Worm (Caenorhabditis elegans) whole organism, L1 larva: ENCODE measurements around the gene R01H2.1.

ENCODE experiments used
- C16A3.4 ChIP-seq: fragments of 150-350 bp; optimal IDR thresholded peaks from 2 replicates; lab custom pipeline; 2014; ENCODE audit warnings: missing biosample characterization, missing genetic modification characterization
- F16B12.6 ChIP-seq: fragments of 150-350 bp; optimal IDR thresholded peaks from 2 replicates; lab custom pipeline; 2014; ENCODE audit warnings: missing biosample characterization, missing genetic modification characterization
- Y116A8C.19 ChIP-seq: sonication (generic microtip); optimal IDR thresholded peaks from 2 replicates; lab custom pipeline; 2016; ENCODE audit warnings: missing compliant biosample characterization, missing genetic modification characterization, borderline replicate concordance
- aly-2 ChIP-seq: fragments of 150-350 bp; optimal IDR thresholded peaks from 2 replicates; lab custom pipeline; 2014; ENCODE audit warnings: missing biosample characterization, missing genetic modification characterization
- ceh-82 ChIP-seq, 3 experiments: fragments of 150-350 bp in 1 of 3; sonication (generic microtip) in 2 of 3; optimal IDR thresholded peaks; 2 replicates each; lab custom pipeline; 2014 to 2017; ENCODE audit warnings: missing biosample characterization in 3 of 3, missing genetic modification characterization in 3 of 3
- ceh-88 ChIP-seq: fragments of 200-800 bp; sonication (Bioruptor generic); IDR thresholded peaks from 2 replicates; pipeline ENCODE4 v1.3.6; 2022; ENCODE audit warnings: missing genetic modification characterization, missing compliant biosample characterization
- efl-1 ChIP-seq, 4 experiments: fragments of 150-350 bp; optimal IDR thresholded peaks in 3 of 4; peaks in 1 of 4; 1 replicate in 1 of 4; 2 replicates in 3 of 4; lab custom pipeline; 2014; ENCODE audit warnings: missing biosample characterization in 2 of 4, missing genetic modification characterization in 2 of 4, missing genetic modification reagents in 2 of 4
- egl-13 ChIP-seq: sonication (generic microtip); optimal IDR thresholded peaks from 2 replicates; lab custom pipeline; 2016; ENCODE audit warnings: missing genotype, missing genetic modification reagents, missing genetic modification characterization, missing compliant biosample characterization
- egl-27 ChIP-seq, 2 experiments: fragments of 150-350 bp in 1 of 2; sonication (generic microtip); optimal IDR thresholded peaks; 3 replicates each; lab custom pipeline; 2017 to 2018; ENCODE audit warnings: missing biosample characterization in 2 of 2, missing genetic modification characterization in 2 of 2, missing genetic modification reagents in 2 of 2
- elt-2 ChIP-seq: sonication (generic microtip); optimal IDR thresholded peaks from 2 replicates; lab custom pipeline; 2016; ENCODE audit warnings: missing genetic modification characterization, mild to moderate bottlenecking, inconsistent platforms, missing compliant biosample characterization, missing genetic modification reagents
- ets-5 ChIP-seq: fragments of 200-800 bp; sonication (Bioruptor generic); IDR thresholded peaks from 2 replicates; pipeline ENCODE4 v1.3.6; 2022; ENCODE audit warnings: missing genetic modification characterization, missing compliant biosample characterization
- fkh-10 ChIP-seq: sonication (generic microtip); optimal IDR thresholded peaks from 2 replicates; lab custom pipeline; 2017; ENCODE audit warnings: missing biosample characterization, missing genetic modification reagents, missing genetic modification characterization
- fkh-8 ChIP-seq: sonication (generic microtip); optimal IDR thresholded peaks from 2 replicates; lab custom pipeline; 2016; ENCODE audit warnings: mild to moderate bottlenecking, missing genetic modification characterization, missing compliant biosample characterization
- hlh-4 ChIP-seq: sonication (generic microtip); optimal IDR thresholded peaks from 2 replicates; lab custom pipeline; 2016; ENCODE audit warnings: mild to moderate bottlenecking, missing genetic modification characterization, missing compliant biosample characterization
- lin-13 ChIP-seq: fragments of 150-350 bp; optimal IDR thresholded peaks from 2 replicates; lab custom pipeline; 2014; ENCODE audit warnings: missing biosample characterization, missing genetic modification reagents, missing genetic modification characterization
- lin-15B ChIP-seq: fragments of 150-350 bp; sonication (generic microtip); optimal IDR thresholded peaks from 3 replicates; lab custom pipeline; 2014; ENCODE audit warnings: missing biosample characterization, missing genetic modification characterization
- lsy-2 ChIP-seq, 2 experiments: fragments of 150-350 bp; optimal IDR thresholded peaks; 2 replicates each; lab custom pipeline; 2014; ENCODE audit warnings: missing biosample characterization in 2 of 2, missing genetic modification characterization in 2 of 2
- mdl-1 ChIP-seq, 2 experiments: fragments of 150-350 bp; optimal IDR thresholded peaks; 2 replicates each; lab custom pipeline; 2014 to 2017; ENCODE audit warnings: missing biosample characterization in 2 of 2, missing genetic modification characterization in 2 of 2, inconsistent platforms in 1 of 2
- nhr-11 ChIP-seq: fragments of 150-350 bp; optimal IDR thresholded peaks from 2 replicates; lab custom pipeline; 2014; ENCODE audit warnings: missing biosample characterization, missing genetic modification characterization
- nhr-19 ChIP-seq: fragments of 200-800 bp; sonication (Bioruptor generic); conservative IDR thresholded peaks from 2 replicates; pipeline ENCODE4 v1.3.6; 2022; ENCODE audit warnings: missing genetic modification characterization, missing compliant biosample characterization
- nhr-47 ChIP-seq: sonication (generic microtip); optimal IDR thresholded peaks from 2 replicates; lab custom pipeline; 2016; ENCODE audit warnings: mild to moderate bottlenecking, missing genetic modification characterization, moderate library complexity, missing compliant biosample characterization
- nhr-71 ChIP-seq: sonication (generic microtip); optimal IDR thresholded peaks from 2 replicates; lab custom pipeline; 2016; ENCODE audit warnings: mild to moderate bottlenecking, missing genetic modification characterization, moderate library complexity, missing compliant biosample characterization
- nhr-85 ChIP-seq: sonication (generic microtip); peaks from one replicate; lab custom pipeline; 2016; ENCODE audit warnings: missing genetic modification characterization, inconsistent platforms, missing compliant biosample characterization
- pqm-1 ChIP-seq: sonication (generic microtip); optimal IDR thresholded peaks from 3 replicates; lab custom pipeline; 2017; ENCODE audit warnings: missing biosample characterization, missing genetic modification characterization
- rnt-1 ChIP-seq: sonication (generic microtip); optimal IDR thresholded peaks from 2 replicates; lab custom pipeline; 2016; ENCODE audit warnings: mild to moderate bottlenecking, missing genetic modification characterization, moderate library complexity, missing compliant biosample characterization
- skn-1 ChIP-seq: fragments of 150-350 bp; optimal IDR thresholded peaks from 2 replicates; lab custom pipeline; 2014; ENCODE audit warnings: missing biosample characterization, missing genetic modification characterization
- snu-23 ChIP-seq: sonication (generic microtip); optimal IDR thresholded peaks from 2 replicates; lab custom pipeline; 2016; ENCODE audit warnings: missing genetic modification characterization, missing compliant biosample characterization
- sptf-1 ChIP-seq: fragments of 150-350 bp; optimal IDR thresholded peaks from 2 replicates; lab custom pipeline; 2014; ENCODE audit warnings: missing biosample characterization, missing genetic modification characterization
- tlp-1 ChIP-seq: fragments of 150-350 bp; optimal IDR thresholded peaks from 2 replicates; lab custom pipeline; 2014; ENCODE audit warnings: missing biosample characterization, missing genetic modification characterization
- unc-98 ChIP-seq: fragments of 200-800 bp; sonication (Bioruptor generic); IDR thresholded peaks from 2 replicates; pipeline ENCODE4 v1.3.6; 2022; ENCODE audit warnings: missing genetic modification characterization, missing compliant biosample characterization
- zag-1 ChIP-seq: fragments of 150-350 bp; optimal IDR thresholded peaks from 2 replicates; lab custom pipeline; 2014; ENCODE audit warnings: missing biosample characterization, missing genetic modification characterization
- zip-4 ChIP-seq: fragments of 200-800 bp; sonication (Bioruptor generic); optimal IDR thresholded peaks from 2 replicates; lab custom pipeline; 2018; ENCODE audit warnings: mild to moderate bottlenecking, missing genetic modification characterization, moderate library complexity, missing compliant biosample characterization
- ztf-4 ChIP-seq: fragments of 150-350 bp; optimal IDR thresholded peaks from 2 replicates; lab custom pipeline; 2014; ENCODE audit warnings: missing biosample characterization, missing genetic modification characterization

The R01H2.1 gene

DNA sequence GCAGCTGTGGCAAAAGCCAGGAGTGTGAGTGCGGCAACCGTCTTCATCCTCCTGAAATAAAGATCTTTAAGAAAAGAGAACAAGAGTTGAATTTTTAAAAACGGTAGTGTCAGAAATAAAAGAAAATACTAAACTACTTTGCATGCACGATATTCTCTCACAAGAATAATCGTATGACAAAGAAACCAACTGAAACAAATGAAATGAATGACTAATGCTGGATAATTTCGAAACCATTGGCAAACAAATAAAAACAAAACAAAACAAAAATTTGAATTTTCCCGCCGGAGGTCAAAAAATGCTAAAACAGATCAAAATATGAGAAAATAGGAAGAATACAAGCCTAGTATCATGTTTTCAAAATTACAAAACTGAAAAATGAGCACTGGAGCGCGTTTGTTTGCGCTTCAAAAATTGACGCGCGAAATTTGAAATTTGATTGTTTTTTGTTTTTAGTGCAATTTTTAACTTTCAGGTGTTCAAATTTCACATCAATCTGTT is 41.3 kb downstream of the R01H2.1 start, which contains the start of gene cpg-2:
cpg-2 (minus strand) TSS at position 51 of the 501 bp plus-strand sequence.
- TF ChIP-seq zag-1 (no peak), ets-5 (no peak), fkh-8 (tag; lab: Kevin White, UChicago) (no peak)

DNA sequence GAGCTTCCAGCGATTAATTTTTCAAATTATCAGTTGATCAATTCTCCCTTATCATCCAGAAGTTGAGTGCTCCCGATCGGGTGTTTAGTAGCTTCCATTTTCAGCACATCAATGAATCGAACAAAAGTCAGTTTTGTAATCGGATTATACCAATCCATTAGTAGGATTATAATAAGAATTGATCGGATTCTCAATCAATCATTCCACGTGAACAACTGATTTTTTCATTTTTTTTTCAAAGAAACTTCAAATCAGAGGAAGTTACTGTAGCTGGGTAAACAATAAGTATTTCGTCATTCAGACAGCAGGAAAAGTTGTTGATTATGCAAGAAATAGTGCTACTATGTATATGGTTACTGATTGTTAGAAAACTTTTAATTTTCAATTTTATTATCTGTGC is 44.2 kb downstream of the R01H2.1 start:
- TF ChIP-seq fkh-10 (GFP tag; lab: Kevin White, UChicago), result no peak
- TF ChIP-seq lin-15B (tag; lab: Kevin White, UChicago), result no peak
- TF ChIP-seq aly-2 (tag; lab: Kevin White, UChicago), result no peak
- TF ChIP-seq snu-23 (GFP tag; lab: Kevin White, UChicago), result no peak
- TF ChIP-seq lin-13 (GFP tag; lab: Kevin White, UChicago), result no peak
- peak; percentile 48 for TF ChIP-seq elt-2
- no peak for TF ChIP-seq nhr-71 (tag; lab: Kevin White, UChicago)

DNA sequence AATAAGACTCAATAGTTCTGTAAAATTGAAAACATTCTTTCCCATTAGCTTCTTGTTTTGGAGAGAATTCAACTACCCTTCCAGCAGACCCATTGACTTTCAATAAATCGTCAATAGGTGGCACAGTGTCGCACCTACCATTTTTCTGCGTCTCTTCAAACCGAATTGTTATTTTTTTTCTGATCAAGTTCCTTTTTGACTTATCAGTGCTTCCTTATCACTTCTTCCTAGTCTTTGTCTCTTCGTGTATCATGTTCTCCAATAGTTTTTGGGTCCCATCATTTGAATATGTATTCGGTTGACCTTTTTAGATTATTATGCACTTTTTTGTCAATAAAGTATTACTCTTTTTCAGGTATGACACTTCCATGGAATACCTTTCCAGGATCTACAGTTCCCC is 45.3 kb downstream of the R01H2.1 start, which contains the start of gene odd-1:
odd-1 (plus strand) TSS at position 349 of the 400 bp plus-strand sequence.
- peak; percentile 7 for TF ChIP-seq elt-2
- no peak for TF ChIP-seq unc-98 (GFP tag; lab: Robert Waterston, UW)
- no peak for TF ChIP-seq nhr-19

DNA sequence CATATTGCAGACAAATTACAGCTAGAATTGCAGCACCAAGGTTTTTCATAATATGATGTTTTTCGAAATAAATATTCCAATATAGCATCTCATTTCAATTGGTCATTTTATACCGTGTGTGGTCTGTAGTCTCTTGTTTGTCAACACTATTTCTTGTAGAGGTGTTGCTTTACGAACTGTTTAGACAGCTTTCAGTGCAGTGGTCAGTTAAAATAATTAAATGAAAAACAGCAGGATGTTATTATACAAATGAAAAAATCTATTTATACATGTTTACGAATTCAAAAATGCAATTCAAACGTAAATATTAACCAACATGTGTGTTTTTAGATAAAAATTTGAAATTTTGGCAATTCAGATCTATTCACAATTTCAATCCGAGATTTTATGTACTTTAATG is 49.1 kb downstream of the R01H2.1 start, which contains the start of gene B0280.7:
B0280.7 (minus strand) TSS at position 101 of the 400 bp plus-strand sequence.
- no peak for TF ChIP-seq skn-1
- TF ChIP-seq C16A3.4, result no peak
- no peak for TF ChIP-seq fkh-10 (GFP tag; lab: Kevin White, UChicago)
- no peak for TF ChIP-seq ceh-82 (tag; optimal IDR thresholded peaks at IDR 0.05; lab: Kevin White, UChicago)
- no peak for TF ChIP-seq elt-2
- TF ChIP-seq rnt-1 (tag; lab: Kevin White, UChicago), result no peak
- TF ChIP-seq ets-5, result no peak
- no peak for TF ChIP-seq tlp-1 (tag; lab: Kevin White, UChicago)
- no peak for TF ChIP-seq aly-2 (tag; lab: Kevin White, UChicago)
- TF ChIP-seq nhr-85 (tag; lab: Kevin White, UChicago), result no peak
- TF ChIP-seq nhr-11 (tag; lab: Kevin White, UChicago), result no peak
- TF ChIP-seq sptf-1 (tag; lab: Kevin White, UChicago), result no peak
- no peak for TF ChIP-seq egl-13 (tag; lab: Kevin White, UChicago)
- TF ChIP-seq F16B12.6 (tag; lab: Kevin White, UChicago), result no peak
- no peak for TF ChIP-seq fkh-8 (tag; lab: Kevin White, UChicago)
- TF ChIP-seq Y116A8C.19, result no peak
- TF ChIP-seq nhr-19, result no peak
- TF ChIP-seq pqm-1, result no peak

DNA sequence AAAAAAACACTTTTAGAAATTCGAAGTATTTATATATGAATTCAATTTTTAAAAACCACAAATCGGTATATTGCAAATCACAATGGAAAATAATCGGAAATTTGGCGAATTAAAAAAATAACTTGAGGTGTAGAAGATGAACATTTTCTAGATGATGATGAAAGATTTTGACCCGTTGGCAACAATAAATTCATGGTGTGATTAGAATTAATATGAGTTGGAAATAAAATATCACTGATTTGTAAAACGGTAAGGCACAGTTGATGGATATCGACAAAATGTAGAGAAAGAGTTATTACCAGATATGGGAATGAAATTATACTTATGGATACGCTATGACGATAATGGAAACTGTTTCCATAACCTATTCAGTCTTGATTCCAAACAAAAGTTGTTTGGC is 49.6 kb downstream of the R01H2.1 start:
- no peak for TF ChIP-seq mdl-1 (tag; optimal IDR thresholded peaks at IDR 0.05; lab: Kevin White, UChicago)
- TF ChIP-seq ceh-88, result no peak
- TF ChIP-seq zip-4, result no peak
- TF ChIP-seq unc-98 (GFP tag; lab: Robert Waterston, UW), result no peak
- no peak for TF ChIP-seq ztf-4 (tag; lab: Kevin White, UChicago)
- no peak for TF ChIP-seq nhr-47
- no peak for TF ChIP-seq efl-1 (optimal IDR thresholded peaks at IDR 0.05; lab: Kevin White, UChicago)
- TF ChIP-seq efl-1 (GFP tag; optimal IDR thresholded peaks at IDR 0.05 in 1 of 2; lab: Kevin White, UChicago), result no peak
- TF ChIP-seq egl-13 (tag; lab: Kevin White, UChicago), result no peak
- no peak for TF ChIP-seq ets-5
- TF ChIP-seq hlh-4, result no peak
- TF ChIP-seq egl-27 (tag; optimal IDR thresholded peaks at IDR 0.05; lab: Kevin White, UChicago), result no peak
- no peak for TF ChIP-seq nhr-85 (tag; lab: Kevin White, UChicago)
- no peak for TF ChIP-seq lsy-2 (tag; optimal IDR thresholded peaks at IDR 0.05; lab: Kevin White, UChicago)
- TF ChIP-seq nhr-19, result no peak
- TF ChIP-seq, all 84 proteins: peak for 0
